Fruit fly (Drosophila melanogaster): ENCODE measurements around the gene CG11470.

Gene CG11470

DNA sequence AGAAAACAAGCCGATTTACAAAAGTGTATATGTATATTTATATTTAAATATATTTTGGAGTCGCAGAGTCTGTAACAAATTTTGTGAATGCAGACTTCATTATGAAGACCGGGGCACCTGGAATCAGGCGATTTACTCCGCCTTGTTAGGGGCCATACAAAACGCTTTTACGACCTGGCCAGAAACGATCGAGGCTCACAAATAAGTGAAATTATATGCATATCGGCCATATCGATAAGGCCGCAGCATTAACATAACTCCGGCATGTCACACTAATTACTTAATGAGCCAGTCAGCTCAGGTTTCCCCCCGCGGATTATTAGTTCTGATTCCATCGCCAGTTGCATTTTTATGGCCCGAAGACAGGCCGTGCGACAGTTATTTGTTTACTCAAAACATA lies 27.0 kb downstream of the CG11470 start:
- TF ChIP-seq insv (optimal IDR thresholded peaks at IDR 0.05) (no peak), Sin3A (optimal IDR thresholded peaks at IDR 0.05) (no peak), h (optimal IDR thresholded peaks at IDR 0.05) (no peak), Myc (optimal IDR thresholded peaks at IDR 0.05) (no peak), psq (optimal IDR thresholded peaks at IDR 0.05) (no peak), ttk (optimal IDR thresholded peaks at IDR 0.05) (no peak)

DNA sequence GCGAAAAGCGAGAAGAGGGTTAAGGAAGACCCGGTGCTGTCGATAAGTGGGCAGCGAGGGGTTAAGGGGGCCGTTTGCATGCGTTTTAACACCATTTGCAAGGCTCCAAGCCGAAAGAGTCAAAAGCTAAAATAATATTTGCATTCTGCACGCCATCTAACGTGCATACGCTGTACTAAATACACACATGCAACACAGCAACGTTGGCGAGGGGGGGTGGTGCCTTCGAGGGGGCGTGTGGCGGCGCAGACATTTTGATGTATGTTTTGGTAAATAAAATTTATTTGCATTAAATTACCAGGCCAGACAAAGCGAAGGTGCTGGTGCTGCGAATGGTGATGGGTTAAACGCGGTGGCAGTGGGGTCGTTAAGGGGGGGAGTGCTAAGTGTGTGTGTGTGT lies 29.1 kb downstream of the CG11470 start:
- TF ChIP-seq insv (optimal IDR thresholded peaks at IDR 0.05): no peak
- no peak for TF ChIP-seq psq (optimal IDR thresholded peaks at IDR 0.05)
- no peak for TF ChIP-seq Myc (optimal IDR thresholded peaks at IDR 0.05)
- no peak for TF ChIP-seq h (optimal IDR thresholded peaks at IDR 0.05)
- TF ChIP-seq ttk (optimal IDR thresholded peaks at IDR 0.05): no peak
- no peak for TF ChIP-seq Sin3A (optimal IDR thresholded peaks at IDR 0.05)

DNA sequence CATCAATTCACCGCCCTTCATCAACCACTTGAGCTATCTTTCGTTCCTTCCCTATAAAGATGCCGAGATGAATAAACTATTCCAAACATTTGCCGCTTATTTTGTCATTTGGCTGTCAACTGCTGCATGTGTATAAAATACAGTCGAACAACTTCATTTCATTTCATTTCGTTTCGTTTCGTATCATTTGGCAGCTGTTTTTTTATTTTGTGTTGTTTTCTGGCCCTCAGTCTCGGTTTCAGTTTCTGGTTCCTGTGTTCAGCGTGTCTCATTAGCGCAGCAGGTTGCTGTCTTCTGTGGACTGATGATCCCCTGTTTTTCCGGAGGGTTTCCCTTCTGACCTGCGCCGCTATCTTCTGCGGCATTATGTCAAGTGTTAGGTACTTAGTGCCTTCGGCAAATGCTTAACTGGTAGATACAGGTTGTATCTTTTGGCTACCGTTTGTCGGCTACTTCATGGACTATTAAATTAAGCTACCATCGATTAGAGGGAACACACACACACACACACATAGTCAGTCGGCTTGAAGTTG lies 30.1 kb downstream of the CG11470 start:
- TF ChIP-seq ttk (optimal IDR thresholded peaks at IDR 0.05): no peak
- TF ChIP-seq psq (optimal IDR thresholded peaks at IDR 0.05): no peak

DNA sequence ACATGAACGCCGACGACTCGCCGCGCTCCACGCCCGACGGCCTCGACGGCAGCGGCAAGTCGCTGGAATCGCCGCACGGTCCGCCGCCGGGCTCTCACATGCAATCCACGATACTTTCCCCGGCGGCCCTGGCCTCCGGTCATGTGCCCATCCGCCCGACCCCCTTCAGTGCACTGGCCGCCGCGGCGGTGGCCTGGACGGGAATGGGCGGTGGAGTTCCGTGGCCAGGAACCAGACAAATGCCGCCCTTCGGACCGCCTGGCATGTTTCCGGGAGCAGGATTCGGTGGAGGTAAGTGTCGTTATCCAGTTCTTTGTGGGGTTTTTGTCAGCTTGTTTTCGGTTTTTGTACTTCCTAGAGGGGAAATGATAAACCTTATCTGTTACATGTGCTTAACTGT lies 32.0 kb downstream of the CG11470 start:
- TF ChIP-seq psq (optimal IDR thresholded peaks at IDR 0.05): no peak
- TF ChIP-seq insv (optimal IDR thresholded peaks at IDR 0.05): no peak
- no peak for TF ChIP-seq h (optimal IDR thresholded peaks at IDR 0.05)
- no peak for TF ChIP-seq ttk (optimal IDR thresholded peaks at IDR 0.05)
- no peak for TF ChIP-seq Sin3A (optimal IDR thresholded peaks at IDR 0.05)
- no peak for TF ChIP-seq Myc (optimal IDR thresholded peaks at IDR 0.05)

DNA sequence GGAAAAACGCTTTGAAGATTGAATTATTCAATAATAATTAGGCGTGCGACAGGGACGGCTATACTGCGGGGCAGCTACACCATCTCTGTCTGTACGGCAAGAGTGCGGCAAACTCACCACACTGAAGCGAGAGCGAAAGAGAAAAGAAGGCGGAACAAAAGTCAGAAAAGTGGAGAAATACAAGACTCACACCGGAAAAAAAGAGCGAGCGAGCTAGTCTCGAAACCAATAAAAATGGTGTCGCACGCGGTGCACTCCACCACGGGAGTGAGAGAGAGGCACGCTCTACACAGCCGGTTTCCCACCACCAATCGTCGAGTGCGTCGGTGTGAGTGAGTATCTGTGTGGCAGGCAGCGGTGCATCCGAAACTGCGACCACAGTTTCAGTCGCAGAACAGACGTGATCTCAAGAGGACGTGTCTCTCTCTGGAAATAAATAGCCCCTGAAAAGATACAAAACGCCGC lies 33.5 kb downstream of the CG11470 start, which contains the start of gene Dr:
Dr (plus strand) TSS at position 384 of the 465 bp plus-strand sequence.
- TF ChIP-seq Myc (optimal IDR thresholded peaks at IDR 0.05) (no peak), ttk (optimal IDR thresholded peaks at IDR 0.05) (no peak), Sin3A (optimal IDR thresholded peaks at IDR 0.05) (no peak), h (optimal IDR thresholded peaks at IDR 0.05) (no peak), psq (optimal IDR thresholded peaks at IDR 0.05) (no peak), insv (optimal IDR thresholded peaks at IDR 0.05) (no peak)

DNA sequence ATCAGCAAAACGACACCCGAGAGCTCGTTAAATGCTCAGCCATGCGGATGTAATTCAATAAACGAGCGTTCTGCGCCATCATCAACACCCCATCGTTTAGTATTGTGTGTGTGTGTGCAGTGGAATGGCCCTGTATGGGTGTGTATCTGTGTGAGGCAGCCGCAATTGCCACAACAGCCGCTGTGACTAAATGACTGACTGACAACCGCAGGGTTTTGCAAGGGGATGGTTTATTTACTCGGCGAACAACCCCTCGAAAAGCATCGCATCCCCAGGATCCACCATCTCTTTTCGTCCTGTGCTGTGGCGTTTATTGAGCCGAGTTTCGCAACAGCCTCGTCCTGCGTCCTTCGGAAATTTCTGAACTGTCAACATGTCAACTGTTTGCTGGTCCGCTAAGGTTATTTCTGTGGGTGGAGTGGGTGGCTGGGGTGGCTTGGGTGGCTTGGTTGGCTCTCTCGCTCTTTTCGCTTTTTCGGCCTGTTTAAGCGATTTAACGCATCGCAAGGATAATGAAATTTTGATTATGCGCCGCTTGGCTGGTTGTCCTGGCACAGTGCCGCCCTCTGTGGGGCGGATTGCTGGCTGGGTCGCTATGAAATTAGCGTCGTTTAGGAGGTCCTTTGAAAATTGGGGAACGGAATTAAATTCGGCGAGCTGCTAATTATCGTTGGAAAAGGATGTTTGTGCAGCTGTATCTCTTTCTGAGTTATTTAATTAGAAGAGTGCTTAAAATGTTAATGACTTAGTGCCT lies 36.6 kb downstream of the CG11470 start:
- TF ChIP-seq psq (optimal IDR thresholded peaks at IDR 0.05) (no peak), h (optimal IDR thresholded peaks at IDR 0.05) (no peak), ttk (optimal IDR thresholded peaks at IDR 0.05) (no peak), Myc (optimal IDR thresholded peaks at IDR 0.05) (no peak), insv (optimal IDR thresholded peaks at IDR 0.05) (no peak), Sin3A (optimal IDR thresholded peaks at IDR 0.05) (no peak)

DNA sequence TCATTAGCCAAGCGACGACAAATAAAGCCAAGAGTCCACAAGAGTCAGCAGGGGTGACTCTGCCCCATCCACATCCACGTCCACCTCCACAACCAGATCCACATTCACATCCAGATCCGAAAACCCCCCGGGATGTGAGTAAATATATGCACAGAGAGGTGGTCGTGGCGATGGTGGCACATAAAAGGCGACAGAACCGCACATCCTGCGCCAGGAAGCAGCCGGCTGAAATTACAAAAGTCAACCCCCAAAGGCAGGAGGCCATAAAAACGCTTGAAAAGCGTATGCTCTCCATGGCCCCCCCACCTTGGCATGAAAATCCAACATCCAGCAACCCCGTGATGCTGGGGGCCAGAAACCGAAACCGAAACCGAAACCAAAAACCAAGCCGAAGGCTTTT lies 38.8 kb downstream of the CG11470 start:
- TF ChIP-seq psq (optimal IDR thresholded peaks at IDR 0.05) (no peak), Sin3A (optimal IDR thresholded peaks at IDR 0.05) (no peak), insv (optimal IDR thresholded peaks at IDR 0.05) (no peak), ttk (optimal IDR thresholded peaks at IDR 0.05) (no peak), h (optimal IDR thresholded peaks at IDR 0.05) (no peak), Myc (optimal IDR thresholded peaks at IDR 0.05) (no peak)

DNA sequence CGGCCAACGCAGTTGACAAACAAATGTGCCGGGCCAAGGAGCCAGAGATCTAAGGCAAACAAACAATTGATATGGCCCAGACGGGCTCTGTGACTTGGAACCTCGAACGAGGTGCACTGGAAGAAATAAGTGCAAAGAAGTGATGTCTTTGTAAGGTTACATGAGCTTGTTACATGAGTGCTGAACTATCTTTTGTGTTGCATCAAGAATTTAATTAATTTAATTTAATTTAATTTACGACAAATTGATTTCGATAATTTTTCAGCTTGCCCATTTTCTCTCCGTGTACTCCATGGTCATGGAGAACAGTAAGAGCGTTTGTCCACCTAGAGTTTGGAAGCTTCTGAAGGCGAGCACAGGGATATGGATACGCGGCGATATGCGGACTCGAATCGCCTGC lies 39.6 kb downstream of the CG11470 start:
- TF ChIP-seq Myc (optimal IDR thresholded peaks at IDR 0.05) (no peak), insv (optimal IDR thresholded peaks at IDR 0.05) (no peak), h (optimal IDR thresholded peaks at IDR 0.05) (no peak), psq (optimal IDR thresholded peaks at IDR 0.05) (no peak), ttk (optimal IDR thresholded peaks at IDR 0.05) (no peak)

DNA sequence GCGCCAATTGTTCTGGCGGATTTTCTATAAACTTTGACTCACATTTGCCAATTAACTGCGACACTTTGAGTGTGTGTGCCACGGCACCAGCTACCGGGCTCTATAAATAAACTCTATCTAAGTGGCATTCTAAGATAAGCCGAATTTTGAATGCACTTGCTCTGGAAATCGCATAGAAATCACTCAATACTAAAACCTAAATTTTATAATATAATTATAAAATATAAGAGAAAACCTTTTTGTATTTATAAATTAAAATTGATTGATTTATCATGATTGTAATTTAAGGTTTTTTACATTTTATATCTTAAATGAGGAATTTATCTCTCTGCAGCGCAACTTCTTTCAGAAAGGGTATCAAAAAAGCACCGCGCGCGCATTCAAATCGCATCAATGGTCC lies 40.4 kb downstream of the CG11470 start:
- no peak for TF ChIP-seq h (optimal IDR thresholded peaks at IDR 0.05)
- no peak for TF ChIP-seq psq (optimal IDR thresholded peaks at IDR 0.05)
- TF ChIP-seq ttk (optimal IDR thresholded peaks at IDR 0.05): no peak
- TF ChIP-seq Sin3A (optimal IDR thresholded peaks at IDR 0.05): no peak
- TF ChIP-seq Myc (optimal IDR thresholded peaks at IDR 0.05): no peak
- TF ChIP-seq insv (optimal IDR thresholded peaks at IDR 0.05): no peak

DNA sequence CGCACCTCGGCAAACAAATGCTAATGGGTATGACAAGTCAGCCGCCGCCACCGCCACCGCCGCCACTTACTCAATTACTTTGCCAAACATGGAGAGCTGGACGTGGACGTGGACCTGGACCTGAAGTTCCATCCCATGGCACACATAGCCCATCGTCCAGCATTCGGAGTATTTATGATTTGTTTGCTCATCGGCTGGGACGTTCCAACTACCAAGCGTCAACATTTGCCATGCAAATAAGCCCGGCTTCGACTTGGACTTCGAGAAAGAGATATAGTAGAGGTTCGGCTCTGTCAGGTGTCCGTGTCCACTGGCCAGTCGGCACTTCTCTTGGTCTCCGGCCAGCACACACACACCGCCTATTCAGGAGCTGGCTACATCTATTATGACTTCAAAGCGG lies 40.8 kb downstream of the CG11470 start:
- TF ChIP-seq h (optimal IDR thresholded peaks at IDR 0.05): no peak
- no peak for TF ChIP-seq insv (optimal IDR thresholded peaks at IDR 0.05)
- no peak for TF ChIP-seq psq (optimal IDR thresholded peaks at IDR 0.05)
- TF ChIP-seq ttk (optimal IDR thresholded peaks at IDR 0.05): no peak
- TF ChIP-seq Sin3A (optimal IDR thresholded peaks at IDR 0.05): no peak
- TF ChIP-seq Myc (optimal IDR thresholded peaks at IDR 0.05): no peak

DNA sequence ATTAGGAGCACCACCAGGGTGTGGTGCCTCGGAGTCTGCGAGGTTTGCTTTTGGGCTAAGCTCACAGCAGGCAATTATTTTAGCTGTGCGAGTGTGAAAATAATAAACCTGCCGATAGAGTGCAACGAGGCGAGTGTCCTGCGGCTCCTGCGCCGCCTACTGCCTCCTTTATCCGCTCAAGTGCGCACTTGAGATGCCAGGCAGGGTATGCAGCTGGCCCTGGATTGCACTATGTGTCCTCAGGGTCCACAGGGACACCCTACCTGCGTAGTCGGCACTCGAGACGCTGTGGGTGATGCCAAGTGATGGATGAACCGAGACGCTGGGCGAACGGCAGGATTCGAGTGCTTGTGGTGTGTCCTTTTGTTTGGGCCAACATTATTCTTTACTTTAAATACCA lies 41.6 kb downstream of the CG11470 start:
- TF ChIP-seq ttk (optimal IDR thresholded peaks at IDR 0.05) (no peak), Sin3A (optimal IDR thresholded peaks at IDR 0.05) (no peak), psq (optimal IDR thresholded peaks at IDR 0.05) (no peak)

DNA sequence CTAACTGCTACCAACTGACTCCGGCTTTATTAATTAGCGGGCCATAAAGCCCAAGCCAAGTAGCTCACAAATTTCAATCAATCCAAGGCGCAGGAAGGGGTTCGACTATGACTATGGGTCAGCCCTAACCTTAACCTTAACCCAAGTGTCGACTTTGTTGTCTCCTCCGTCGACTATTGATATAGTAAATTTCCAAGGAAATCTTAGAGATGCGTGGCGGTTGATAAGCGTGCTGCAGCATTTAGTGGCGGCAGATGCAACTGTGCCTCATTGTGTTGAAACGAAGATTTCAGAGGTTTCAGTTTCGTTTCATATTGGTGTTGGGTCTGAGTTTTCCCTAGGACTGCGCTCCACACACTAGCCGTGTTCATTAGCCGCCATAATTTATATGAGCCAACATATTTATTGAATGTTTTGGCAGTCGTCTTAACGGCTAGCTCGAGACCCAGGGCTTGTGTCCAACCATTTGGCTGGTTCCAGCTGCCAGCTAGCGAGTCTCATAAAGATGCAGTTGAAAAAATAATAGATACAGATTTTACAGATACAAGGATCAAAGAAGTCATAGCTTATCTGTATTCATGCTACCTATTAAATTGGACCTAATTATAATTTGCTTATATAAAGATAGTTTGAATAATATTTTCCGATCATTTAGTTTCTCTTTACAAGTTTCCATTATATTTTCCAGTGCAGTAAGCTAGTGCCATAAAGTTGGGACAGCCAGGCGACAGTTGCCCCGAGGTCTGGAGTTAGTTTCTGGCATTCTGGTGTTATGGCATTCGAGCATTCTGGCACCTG lies 42.2 kb downstream of the CG11470 start:
- TF ChIP-seq ttk (optimal IDR thresholded peaks at IDR 0.05) (no peak), Sin3A (optimal IDR thresholded peaks at IDR 0.05) (no peak), h (optimal IDR thresholded peaks at IDR 0.05) (no peak), Myc (optimal IDR thresholded peaks at IDR 0.05) (no peak), psq (optimal IDR thresholded peaks at IDR 0.05) (no peak), insv (optimal IDR thresholded peaks at IDR 0.05) (no peak)

Measured in Kc167 (cell line).